Worm (Caenorhabditis elegans) whole organism, L4/young adult: ENCODE results near the gene dpf-4.

Experiments
- W03F9.2 ChIP-seq: fragments of 150-350 bp; optimal IDR thresholded peaks from 2 replicates; lab custom pipeline; 2014; ENCODE audit warnings: missing biosample characterization, missing genetic modification characterization
- him-1 ChIP-seq: sonication (generic microtip); optimal IDR thresholded peaks from 2 replicates; lab custom pipeline; 2016; ENCODE audit warnings: missing genotype, missing genetic modification reagents, missing genetic modification characterization, missing compliant biosample characterization

DNA sequence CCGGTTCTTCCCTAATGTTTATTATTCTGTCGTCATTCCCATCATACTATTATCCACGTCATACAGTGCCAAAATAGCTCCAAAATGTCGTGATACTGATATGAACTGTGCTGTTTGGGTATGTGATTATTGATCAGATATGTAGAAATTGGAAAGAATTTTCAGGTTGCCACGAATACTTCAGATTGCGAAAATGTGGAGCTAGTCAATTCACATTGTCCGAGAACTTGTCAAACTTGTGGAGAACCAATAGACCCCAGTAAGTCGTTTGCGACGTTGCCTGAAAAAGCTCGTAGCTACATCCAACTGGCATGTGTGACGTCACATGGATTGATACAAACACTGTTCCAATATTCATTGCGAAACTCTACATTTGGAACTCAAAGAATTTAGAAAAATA is 25.4 kb downstream of the dpf-4 start:
- TF ChIP-seq W03F9.2 (no peak), him-1 (tag; lab: Kevin White, UChicago) (no peak)
